Worm (Caenorhabditis elegans): ENCODE data around the gene D2096.7.

ce11 chrIV:8333034-8333433 lies 44.4 kb downstream of the D2096.7 start:
- TF ChIP-seq W03F9.2 (tag; optimal IDR thresholded peaks at IDR 0.05) (no peak), him-1 (tag; optimal IDR thresholded peaks at IDR 0.05) (no peak)
